Worm (Caenorhabditis elegans) whole organism, young adult: ENCODE measurements around the gene B0416.7.

ENCODE experiments used
- B0261.1 ChIP-seq: sonication (generic microtip); optimal IDR thresholded peaks from 2 replicates; lab custom pipeline; 2016; ENCODE audit warnings: mild to moderate bottlenecking, missing genetic modification characterization, moderate library complexity, missing compliant biosample characterization
- B0336.3 ChIP-seq: fragments of 200-800 bp; sonication (Bioruptor generic); IDR thresholded peaks from 2 replicates; pipeline ENCODE4 v1.3.6; 2022; ENCODE audit warnings: missing genetic modification characterization, missing compliant biosample characterization
- F22D6.2 ChIP-seq: sonication (generic microtip); optimal IDR thresholded peaks from 2 replicates; lab custom pipeline; 2016; ENCODE audit warnings: mild to moderate bottlenecking, missing genetic modification characterization, missing compliant biosample characterization
- F37B4.10 ChIP-seq: fragments of 200-800 bp; sonication (Bioruptor generic); IDR thresholded peaks from 2 replicates; pipeline ENCODE4 v1.3.6; 2022; ENCODE audit warnings: missing genetic modification characterization, missing compliant biosample characterization
- F49E8.2 ChIP-seq: sonication (generic microtip); optimal IDR thresholded peaks from 3 replicates; lab custom pipeline; 2017; ENCODE audit warnings: missing genetic modification characterization, mild to moderate bottlenecking, missing compliant biosample characterization, antibody characterized with exemption, moderate library complexity; ENCODE audit not compliant: insufficient read depth
- Y53G8AR.9 ChIP-seq: fragments of 200-800 bp; sonication (Bioruptor generic); conservative IDR thresholded peaks from 2 replicates; pipeline ENCODE4 v1.3.6; 2022; ENCODE audit warnings: missing genetic modification reagents, missing genetic modification characterization, missing compliant biosample characterization
- Y56A3A.18 ChIP-seq: fragments of 200-800 bp; sonication (Bioruptor generic); IDR thresholded peaks from 2 replicates; pipeline ENCODE4 v1.3.6; 2022; ENCODE audit warnings: missing genetic modification reagents, missing genetic modification characterization, missing compliant biosample characterization
- Y79H2A.3 ChIP-seq: fragments of 200-800 bp; sonication (Bioruptor generic); conservative IDR thresholded peaks from 2 replicates; pipeline ENCODE4 v1.3.6; 2022; ENCODE audit warnings: missing genetic modification reagents, missing genetic modification characterization, missing compliant biosample characterization
- Y95B8A.8 ChIP-seq: fragments of 200-800 bp; sonication (Bioruptor generic); IDR thresholded peaks from 2 replicates; pipeline ENCODE4 v1.3.6; 2022; ENCODE audit warnings: missing genetic modification reagents, missing genetic modification characterization, missing compliant biosample characterization
- ZK185.1 ChIP-seq: sonication (generic microtip); optimal IDR thresholded peaks from 2 replicates; lab custom pipeline; 2016; ENCODE audit warnings: mild to moderate bottlenecking, missing genetic modification characterization, missing compliant biosample characterization; ENCODE audit not compliant: poor library complexity, severe bottlenecking
- aptf-2 ChIP-seq: fragments of 200-800 bp; sonication (Bioruptor generic); conservative IDR thresholded peaks from 2 replicates; pipeline ENCODE4 v1.3.6; 2022; ENCODE audit warnings: missing genetic modification reagents, missing genetic modification characterization, missing compliant biosample characterization
- aptf-3 ChIP-seq: fragments of 200-800 bp; sonication (Bioruptor generic); IDR thresholded peaks from 2 replicates; pipeline ENCODE4 v1.3.6; 2022; ENCODE audit warnings: missing genetic modification characterization, missing compliant biosample characterization
- atf-7 ChIP-seq: sonication (generic microtip); optimal IDR thresholded peaks from 2 replicates; lab custom pipeline; 2017; ENCODE audit warnings: mild to moderate bottlenecking, missing genetic modification characterization, missing compliant biosample characterization
- athp-1 ChIP-seq: sonication (generic microtip); optimal IDR thresholded peaks from 2 replicates; lab custom pipeline; 2017; ENCODE audit warnings: mild to moderate bottlenecking, missing genetic modification characterization, missing compliant biosample characterization
- attf-5 ChIP-seq: fragments of 200-800 bp; sonication (Bioruptor generic); optimal IDR thresholded peaks from 2 replicates; lab custom pipeline; 2018; ENCODE audit warnings: mild to moderate bottlenecking, missing genetic modification characterization, missing compliant biosample characterization
- cebp-2 ChIP-seq: fragments of 200-800 bp; sonication (Bioruptor generic); IDR thresholded peaks from 2 replicates; pipeline ENCODE4 v1.3.6; 2022; ENCODE audit warnings: missing genetic modification characterization, missing compliant biosample characterization
- ceh-27 ChIP-seq: fragments of 200-800 bp; sonication (Bioruptor generic); optimal IDR thresholded peaks from 2 replicates; lab custom pipeline; 2018; ENCODE audit warnings: mild to moderate bottlenecking, missing genetic modification characterization, moderate library complexity, missing compliant biosample characterization
- ceh-40 ChIP-seq: fragments of 200-800 bp; sonication (Bioruptor generic); IDR thresholded peaks from 2 replicates; pipeline ENCODE4 v1.3.6; 2022; ENCODE audit warnings: missing genetic modification characterization, missing compliant biosample characterization
- chd-7 ChIP-seq: sonication (generic microtip); optimal IDR thresholded peaks from 2 replicates; lab custom pipeline; 2016; ENCODE audit warnings: mild to moderate bottlenecking, missing genetic modification characterization, moderate library complexity, missing compliant biosample characterization
- die-1 ChIP-seq: sonication (generic microtip); optimal IDR thresholded peaks from 2 replicates; lab custom pipeline; 2016; ENCODE audit warnings: missing genotype, mild to moderate bottlenecking, missing genetic modification characterization, missing compliant biosample characterization
- dpl-1 ChIP-seq: fragments of 150-350 bp; optimal IDR thresholded peaks from 2 replicates; lab custom pipeline; 2014; ENCODE audit warnings: missing biosample characterization, missing genetic modification reagents, missing genetic modification characterization
- egl-18 ChIP-seq: fragments of 200-800 bp; sonication (Bioruptor generic); IDR thresholded peaks from 2 replicates; pipeline ENCODE4 v1.3.6; 2022; ENCODE audit warnings: missing genetic modification reagents, missing genetic modification characterization, missing compliant biosample characterization
- egrh-3 ChIP-seq: fragments of 200-800 bp; sonication (Bioruptor generic); IDR thresholded peaks from 2 replicates; pipeline ENCODE4 v1.3.6; 2022; ENCODE audit warnings: missing genetic modification reagents, missing genetic modification characterization, missing compliant biosample characterization
- ekl-4 ChIP-seq: fragments of 200-800 bp; sonication (Bioruptor generic); IDR thresholded peaks from 2 replicates; pipeline ENCODE4 v1.3.6; 2022; ENCODE audit warnings: missing genetic modification reagents, missing genetic modification characterization, missing compliant biosample characterization
- gei-17 ChIP-seq: fragments of 200-800 bp; sonication (Bioruptor generic); optimal IDR thresholded peaks from 2 replicates; lab custom pipeline; 2018; ENCODE audit warnings: mild to moderate bottlenecking, missing genetic modification characterization, missing compliant biosample characterization
- hmg-20 ChIP-seq: fragments of 200-800 bp; sonication (Bioruptor generic); IDR thresholded peaks from 2 replicates; pipeline ENCODE4 v1.3.6; 2022; ENCODE audit warnings: missing genetic modification reagents, missing genetic modification characterization, missing compliant biosample characterization
- let-607 ChIP-seq, 2 experiments: fragments of 200-800 bp in 1 of 2; sonication (Bioruptor generic) in 1 of 2; sonication (generic microtip) in 1 of 2; optimal IDR thresholded peaks; 2 replicates each; lab custom pipeline; 2016 to 2018; ENCODE audit warnings: mild to moderate bottlenecking in 2 of 2, missing compliant biosample characterization in 2 of 2, missing genetic modification characterization in 2 of 2, moderate library complexity in 2 of 2, missing genotype in 1 of 2
- lsl-1 ChIP-seq: fragments of 200-800 bp; sonication (Bioruptor generic); optimal IDR thresholded peaks from 2 replicates; lab custom pipeline; 2018; ENCODE audit warnings: mild to moderate bottlenecking, missing genetic modification characterization, moderate library complexity, missing compliant biosample characterization
- madf-10 ChIP-seq: sonication (generic microtip); optimal IDR thresholded peaks from 2 replicates; lab custom pipeline; 2016; ENCODE audit warnings: mild to moderate bottlenecking, missing genetic modification characterization, missing compliant biosample characterization
- mcd-1 ChIP-seq: fragments of 200-800 bp; sonication (Bioruptor generic); IDR thresholded peaks from 2 replicates; pipeline ENCODE4 v1.3.6; 2022; ENCODE audit warnings: missing genetic modification reagents, missing genetic modification characterization, missing compliant biosample characterization
- nfyb-1 ChIP-seq: fragments of 200-800 bp; sonication (Bioruptor generic); IDR thresholded peaks from 2 replicates; pipeline ENCODE4 v1.3.6; 2022; ENCODE audit warnings: missing genetic modification reagents, missing genetic modification characterization, missing compliant biosample characterization
- nhr-90 ChIP-seq: sonication (generic microtip); optimal IDR thresholded peaks from 2 replicates; lab custom pipeline; 2016; ENCODE audit warnings: missing genotype, mild to moderate bottlenecking, missing genetic modification characterization, missing compliant biosample characterization
- pha-4 ChIP-seq: fragments of 150-350 bp; sonication (generic microtip); optimal IDR thresholded peaks from 2 replicates; lab custom pipeline; 2014; ENCODE audit warnings: missing biosample characterization, missing genetic modification reagents, missing genetic modification characterization
- rpc-1 ChIP-seq, 2 experiments: fragments of 150-350 bp in 1 of 2; sonication (generic microtip) in 1 of 2; optimal IDR thresholded peaks; 2 replicates each; lab custom pipeline; 2014 to 2018; ENCODE audit warnings: missing biosample characterization in 1 of 2, missing genetic modification characterization in 1 of 2, missing genetic modification reagents in 1 of 2, missing genotype in 1 of 2
- sdz-38 ChIP-seq: sonication (generic microtip); optimal IDR thresholded peaks from 2 replicates; lab custom pipeline; 2016; ENCODE audit warnings: missing genotype, missing genetic modification characterization, missing compliant biosample characterization
- snpc-3.4 ChIP-seq: sonication (generic microtip); optimal IDR thresholded peaks from 2 replicates; lab custom pipeline; 2017; ENCODE audit warnings: missing genetic modification characterization, mild to moderate bottlenecking, missing compliant biosample characterization, antibody characterized with exemption, moderate library complexity, missing genotype, missing genetic modification reagents
- tbp1 ChIP-seq: fragments of 200-800 bp; sonication (Bioruptor generic); optimal IDR thresholded peaks from 2 replicates; lab custom pipeline; 2018; ENCODE audit warnings: mild to moderate bottlenecking, missing genetic modification characterization, missing compliant biosample characterization
- tlf-1 ChIP-seq: fragments of 200-800 bp; sonication (Bioruptor generic); optimal IDR thresholded peaks from 2 replicates; lab custom pipeline; 2018; ENCODE audit warnings: mild to moderate bottlenecking, missing genetic modification characterization, missing compliant biosample characterization
- unc-130 ChIP-seq: sonication (generic microtip); optimal IDR thresholded peaks from 2 replicates; lab custom pipeline; 2016; ENCODE audit warnings: missing genetic modification reagents, missing genetic modification characterization, missing compliant biosample characterization
- unc-62 ChIP-seq: fragments of 150-350 bp; optimal IDR thresholded peaks from 2 replicates; lab custom pipeline; 2014; ENCODE audit warnings: missing biosample characterization, missing genetic modification reagents, missing genetic modification characterization
- zfh-2 ChIP-seq: fragments of 200-800 bp; sonication (Bioruptor generic); conservative IDR thresholded peaks from 2 replicates; pipeline ENCODE4 v1.3.6; 2022; ENCODE audit warnings: missing genetic modification reagents, missing genetic modification characterization, missing compliant biosample characterization

The B0416.7 gene

ce11 chrX:9264636-9265035, 33.1 kb downstream of the B0416.7 start (continued):
- no peak for TF ChIP-seq mcd-1
- TF ChIP-seq tbp1 (GFP tag; lab: Kevin White, UChicago), result peak; percentile 27
- peak; percentile 71 for TF ChIP-seq pha-4 (tag; lab: Kevin White, UChicago)
- no peak for TF ChIP-seq unc-130 (GFP tag; lab: Kevin White, UChicago)
- peak; percentile 30 for TF ChIP-seq F22D6.2
- peak; percentile 61 for TF ChIP-seq atf-7
- peak; percentile 13; the same call in 1 of the 2 replicates for TF ChIP-seq Y56A3A.18 (GFP tag; lab: Robert Waterston, UW)
- TF ChIP-seq B0261.1, result no peak
- peak; percentile 44; the same call in 1 of the 2 replicates for TF ChIP-seq B0336.3 (GFP tag; lab: Robert Waterston, UW)
- TF ChIP-seq die-1 (tag; lab: Kevin White, UChicago), result no peak

- no peak for TF ChIP-seq unc-130 (GFP tag; lab: Kevin White, UChicago)
- no peak for TF ChIP-seq gei-17 (GFP tag; lab: Kevin White, UChicago)
- TF ChIP-seq ekl-4 (GFP tag; lab: Robert Waterston, UW), result no peak
- TF ChIP-seq zfh-2 (GFP tag; lab: Robert Waterston, UW), result no peak
- TF ChIP-seq ZK185.1 (tag; lab: Kevin White, UChicago), result no peak
- no peak for TF ChIP-seq chd-7 (tag; lab: Kevin White, UChicago)
- TF ChIP-seq sdz-38 (tag; lab: Kevin White, UChicago), result no peak
- TF ChIP-seq aptf-2 (GFP tag; lab: Robert Waterston, UW), result no peak
- TF ChIP-seq tbp1 (GFP tag; lab: Kevin White, UChicago), result no peak
- TF ChIP-seq athp-1, result no peak
- no peak for TF ChIP-seq dpl-1 (GFP tag; lab: Kevin White, UChicago)
- no peak for TF ChIP-seq mcd-1
- no peak for TF ChIP-seq Y79H2A.3
- TF ChIP-seq nhr-90, result no peak
- TF ChIP-seq Y95B8A.8, result no peak
These were observed 33.5 kb downstream of the B0416.7 start, which contains the start of gene F18G5.6 for ce11 chrX:9264231-9264630. Gene F18G5.6, minus strand, starts transcription at chrX:9264331.

ce11 chrX:9261626-9262189, 36.0 kb downstream of the B0416.7 start:
- no peak for TF ChIP-seq snpc-3.4 (tag; lab: Kevin White, UChicago)
- peak; percentile 70; the same call in 1 of the 2 replicates for TF ChIP-seq Y53G8AR.9
- TF ChIP-seq attf-5 (GFP tag; lab: Kevin White, UChicago), result no peak
- TF ChIP-seq tlf-1 (GFP tag; lab: Kevin White, UChicago), result peak; percentile 17
- 0 out of 2 replicates have a peak, but pooled peaks have one; percentile 41 for TF ChIP-seq nfyb-1
- TF ChIP-seq madf-10 (tag; lab: Kevin White, UChicago), result peak; percentile 0
- TF ChIP-seq B0336.3 (GFP tag; lab: Robert Waterston, UW), result peak; percentile 54; the same call in 1 of the 2 replicates
- TF ChIP-seq Y56A3A.18 (GFP tag; lab: Robert Waterston, UW), result peak; percentile 63; the same call in 1 of the 2 replicates

ce11 chrX:9259552-9259951, 38.2 kb downstream of the B0416.7 start, which contains the start of gene F18G5.1:
Gene F18G5.1, plus strand, starts transcription at chrX:9259852.
- TF ChIP-seq let-607 (tag; optimal IDR thresholded peaks at IDR 0.05; lab: Kevin White, UChicago), result no peak
- TF ChIP-seq ceh-27 (GFP tag; lab: Kevin White, UChicago), result no peak
- no peak for TF ChIP-seq F37B4.10 (GFP tag; lab: Robert Waterston, UW)
- TF ChIP-seq atf-7, result no peak
- TF ChIP-seq F49E8.2, result no peak
- TF ChIP-seq hmg-20 (GFP tag; lab: Robert Waterston, UW), result no peak
- TF ChIP-seq egl-18, result no peak
- TF ChIP-seq lsl-1 (GFP tag; lab: Kevin White, UChicago), result no peak
- TF ChIP-seq cebp-2 (GFP tag; lab: Robert Waterston, UW), result no peak
- TF ChIP-seq rpc-1 (optimal IDR thresholded peaks at IDR 0.05; lab: Kevin White, UChicago), result no peak
- TF ChIP-seq rpc-1 (tag; optimal IDR thresholded peaks at IDR 0.05; lab: Kevin White, UChicago), result no peak
- TF ChIP-seq aptf-3 (GFP tag; lab: Robert Waterston, UW), result no peak
- no peak for TF ChIP-seq ceh-40
- TF ChIP-seq unc-62 (GFP tag; lab: Kevin White, UChicago), result no peak
- no peak for TF ChIP-seq madf-10 (tag; lab: Kevin White, UChicago)
- no peak for TF ChIP-seq egrh-3
- no peak for TF ChIP-seq aptf-2 (GFP tag; lab: Robert Waterston, UW)
